Worm (Caenorhabditis elegans) whole organism, L4 larva: ENCODE data around the gene W02B12.12.

ENCODE experiments used
- F26F4.8 ChIP-seq: fragments of 200-800 bp; sonication (Bioruptor generic); conservative IDR thresholded peaks from 2 replicates; pipeline ENCODE4 v1.3.6; 2022; ENCODE audit warnings: missing genetic modification characterization, missing compliant biosample characterization
- F37D6.2 ChIP-seq: sonication (generic microtip); optimal IDR thresholded peaks from 2 replicates; lab custom pipeline; 2016; ENCODE audit warnings: mild to moderate bottlenecking, missing genetic modification characterization, missing compliant biosample characterization
- F44E2.7 ChIP-seq: fragments of 200-800 bp; sonication (Bioruptor generic); IDR thresholded peaks from 2 replicates; pipeline ENCODE4 v2.1.2; 2022; ENCODE audit warnings: missing genetic modification characterization, missing compliant biosample characterization
- R02D3.7 ChIP-seq: fragments of 150-350 bp; sonication (generic microtip); optimal IDR thresholded peaks from 3 replicates; lab custom pipeline; 2014; ENCODE audit warnings: missing biosample characterization, missing genetic modification characterization
- aha-1 ChIP-seq: fragments of 150-350 bp; peaks from one replicate; lab custom pipeline; 2014; ENCODE audit warnings: missing biosample characterization, missing genetic modification characterization
- ama-1 ChIP-seq: fragments of 150-350 bp; optimal IDR thresholded peaks from 2 replicates; lab custom pipeline; 2014; ENCODE audit warnings: inconsistent platforms, mixed read lengths
- arid-1 ChIP-seq: fragments of 200-800 bp; sonication (Bioruptor generic); conservative IDR thresholded peaks from 2 replicates; pipeline ENCODE4 v1.3.6; 2022; ENCODE audit warnings: missing genetic modification reagents, missing genetic modification characterization, missing compliant biosample characterization
- ceh-20 ChIP-seq: fragments of 200-800 bp; sonication (Bioruptor generic); IDR thresholded peaks from 2 replicates; pipeline ENCODE4 v1.3.6; 2022; ENCODE audit warnings: missing genetic modification reagents, missing genetic modification characterization, missing compliant biosample characterization
- daf-12 ChIP-seq: fragments of 150-350 bp; optimal IDR thresholded peaks from 2 replicates; lab custom pipeline; 2014; ENCODE audit warnings: missing biosample characterization, missing genetic modification reagents, missing genetic modification characterization
- daf-16 ChIP-seq, 3 experiments: sonication (generic microtip); optimal IDR thresholded peaks; 2 replicates each; lab custom pipeline; 2016 to 2017; ENCODE audit warnings: missing genetic modification characterization in 3 of 3, missing genetic modification reagents in 3 of 3, mild to moderate bottlenecking in 2 of 3, missing compliant biosample characterization in 2 of 3, missing biosample characterization in 1 of 3, moderate library complexity in 1 of 3
- daf-19 ChIP-seq: fragments of 200-800 bp; sonication (Bioruptor generic); conservative IDR thresholded peaks from 2 replicates; pipeline ENCODE4 v1.3.6; 2022; ENCODE audit warnings: missing genetic modification characterization, missing compliant biosample characterization
- daf-8 ChIP-seq: fragments of 200-800 bp; sonication (Bioruptor generic); IDR thresholded peaks from 2 replicates; pipeline ENCODE4 v1.3.6; 2022; ENCODE audit warnings: missing genetic modification characterization, missing compliant biosample characterization
- dpl-1 ChIP-seq: fragments of 150-350 bp; optimal IDR thresholded peaks from 2 replicates; lab custom pipeline; 2014; ENCODE audit warnings: missing biosample characterization, missing genetic modification reagents, missing genetic modification characterization
- duxl-1 ChIP-seq: sonication (generic microtip); optimal IDR thresholded peaks from 2 replicates; lab custom pipeline; 2016; ENCODE audit warnings: mild to moderate bottlenecking, missing genetic modification characterization, moderate library complexity, missing compliant biosample characterization; ENCODE audit not compliant: poor library complexity
- dve-1 ChIP-seq: sonication (generic microtip); optimal IDR thresholded peaks from 2 replicates; lab custom pipeline; 2017; ENCODE audit warnings: antibody characterized with exemption, mild to moderate bottlenecking, missing genetic modification characterization, missing compliant biosample characterization; ENCODE audit not compliant: insufficient read depth
- egl-27 ChIP-seq: sonication (generic microtip); optimal IDR thresholded peaks from 3 replicates; lab custom pipeline; 2017; ENCODE audit warnings: missing biosample characterization, missing genetic modification reagents, missing genetic modification characterization
- fkh-10 ChIP-seq: fragments of 150-350 bp; optimal IDR thresholded peaks from 2 replicates; lab custom pipeline; 2014; ENCODE audit warnings: missing biosample characterization, missing genetic modification reagents, missing genetic modification characterization
- fos-1 ChIP-seq: fragments of 150-350 bp; optimal IDR thresholded peaks from 2 replicates; lab custom pipeline; 2014; ENCODE audit warnings: missing biosample characterization, missing genetic modification characterization
- hlh-30 ChIP-seq: sonication (generic microtip); optimal IDR thresholded peaks from 2 replicates; lab custom pipeline; 2017; ENCODE audit warnings: antibody characterized with exemption, mild to moderate bottlenecking, missing genetic modification characterization, missing compliant biosample characterization; ENCODE audit not compliant: insufficient read depth
- lim-7 ChIP-seq: fragments of 200-800 bp; sonication (Bioruptor generic); IDR thresholded peaks from 2 replicates; pipeline ENCODE4 v1.3.6; 2022; ENCODE audit warnings: missing genetic modification characterization, missing compliant biosample characterization
- lin-1 ChIP-seq: fragments of 200-800 bp; sonication (Bioruptor generic); IDR thresholded peaks from 2 replicates; pipeline ENCODE4 v1.3.6; 2022; ENCODE audit warnings: missing genetic modification reagents, missing genetic modification characterization, missing compliant biosample characterization
- lin-38 ChIP-seq: fragments of 200-800 bp; sonication (Bioruptor generic); IDR thresholded peaks from 2 replicates; pipeline ENCODE4 v1.3.6; 2022; ENCODE audit warnings: missing genetic modification reagents, missing genetic modification characterization, missing compliant biosample characterization
- lsy-2 ChIP-seq, 2 experiments: fragments of 150-350 bp in 1 of 2; sonication (generic microtip) in 1 of 2; optimal IDR thresholded peaks; 2 replicates each; lab custom pipeline; 2014 to 2017; ENCODE audit warnings: missing biosample characterization in 2 of 2, missing genetic modification characterization in 2 of 2
- madf-5 ChIP-seq, 2 experiments: fragments of 200-800 bp; sonication (Bioruptor generic); IDR thresholded peaks; 2 replicates each; pipeline ENCODE4 v1.3.6; 2022; ENCODE audit warnings: missing compliant biosample characterization in 2 of 2, missing genetic modification characterization in 2 of 2
- madf-9 ChIP-seq: fragments of 200-800 bp; sonication (Bioruptor generic); conservative IDR thresholded peaks from 2 replicates; pipeline ENCODE4 v1.3.6; 2022; ENCODE audit warnings: missing genetic modification reagents, missing genetic modification characterization, missing compliant biosample characterization
- mdt-29 ChIP-seq: fragments of 200-800 bp; sonication (Bioruptor generic); IDR thresholded peaks from 2 replicates; pipeline ENCODE4 v1.3.6; 2022; ENCODE audit warnings: missing genetic modification reagents, missing genetic modification characterization, missing compliant biosample characterization
- mes-2 ChIP-seq: sonication (generic microtip); optimal IDR thresholded peaks from 2 replicates; lab custom pipeline; 2016; ENCODE audit warnings: missing genotype, mild to moderate bottlenecking, missing genetic modification characterization, missing compliant biosample characterization; ENCODE audit not compliant: poor library complexity, severe bottlenecking
- nhr-237 ChIP-seq: sonication (generic microtip); optimal IDR thresholded peaks from 2 replicates; lab custom pipeline; 2017; ENCODE audit warnings: missing biosample characterization, missing genetic modification characterization
- nhr-28 ChIP-seq: fragments of 150-350 bp; optimal IDR thresholded peaks from 2 replicates; lab custom pipeline; 2014; ENCODE audit warnings: missing biosample characterization, missing genetic modification characterization
- nhr-41 ChIP-seq: fragments of 200-800 bp; sonication (Bioruptor generic); IDR thresholded peaks from 2 replicates; pipeline ENCODE4 v1.3.6; 2022; ENCODE audit warnings: missing genetic modification reagents, missing genetic modification characterization, missing compliant biosample characterization
- nhr-6 ChIP-seq: fragments of 150-350 bp; optimal IDR thresholded peaks from 2 replicates; lab custom pipeline; 2014; ENCODE audit warnings: missing biosample characterization, missing genetic modification characterization
- nhr-77 ChIP-seq: fragments of 150-350 bp; optimal IDR thresholded peaks from 2 replicates; lab custom pipeline; 2014; ENCODE audit warnings: missing biosample characterization, missing genetic modification characterization
- php-3 ChIP-seq: fragments of 200-800 bp; sonication (Bioruptor generic); IDR thresholded peaks from 2 replicates; pipeline ENCODE4 v1.3.6; 2022; ENCODE audit warnings: missing genetic modification reagents, missing genetic modification characterization, missing compliant biosample characterization
- pqm-1 ChIP-seq: sonication (generic microtip); optimal IDR thresholded peaks from 2 replicates; lab custom pipeline; 2017; ENCODE audit warnings: missing biosample characterization, missing genetic modification characterization
- skn-1 ChIP-seq: fragments of 150-350 bp; optimal IDR thresholded peaks from 2 replicates; lab custom pipeline; 2014; ENCODE audit warnings: missing biosample characterization, missing genetic modification characterization
- spr-1 ChIP-seq: sonication (generic microtip); optimal IDR thresholded peaks from 2 replicates; lab custom pipeline; 2016; ENCODE audit warnings: mild to moderate bottlenecking, missing genetic modification characterization, missing compliant biosample characterization
- spr-3 ChIP-seq: fragments of 200-800 bp; sonication (Bioruptor generic); optimal IDR thresholded peaks from 2 replicates; lab custom pipeline; 2018; ENCODE audit warnings: mild to moderate bottlenecking, missing genetic modification characterization, missing compliant biosample characterization
- unc-62 ChIP-seq, 3 experiments: fragments of 150-350 bp in 1 of 3; sonication (generic microtip); optimal IDR thresholded peaks in 2 of 3; peaks in 1 of 3; 1 replicate in 1 of 3; 2 replicates in 2 of 3; lab custom pipeline; 2014 to 2017; ENCODE audit warnings: missing biosample characterization in 3 of 3, missing genetic modification characterization in 3 of 3, missing genetic modification reagents in 3 of 3, missing genotype in 1 of 3
- ztf-7 ChIP-seq: fragments of 150-350 bp; optimal IDR thresholded peaks from 2 replicates; lab custom pipeline; 2014; ENCODE audit warnings: missing biosample characterization, missing genetic modification characterization

W02B12.12 gene

DNA sequence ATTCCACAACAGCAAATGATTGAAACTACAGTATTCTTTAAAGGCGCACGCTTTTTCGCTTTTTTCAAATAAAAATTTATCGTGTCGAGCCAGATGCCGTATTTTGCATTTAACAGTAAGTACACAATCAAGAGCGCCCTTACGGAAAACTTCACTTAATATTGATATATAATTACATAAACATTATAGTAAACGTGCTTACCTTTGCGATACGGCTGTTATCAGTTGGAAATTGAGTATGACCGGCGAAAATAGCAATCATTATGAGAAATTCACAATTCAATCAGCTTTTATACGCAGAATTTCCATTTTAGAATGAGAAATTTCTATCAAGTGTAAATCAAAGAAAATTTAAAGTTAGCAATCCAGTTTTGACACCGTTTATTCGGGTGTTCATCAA is 21.2 kb upstream of the W02B12.12 start, which contains the start of gene B0334.20:
B0334.20 (minus strand) TSS at position 262 of the 400 bp plus-strand sequence.
- TF ChIP-seq madf-9 (GFP tag; lab: Robert Waterston, UW) (no peak), spr-1 (no peak), php-3 (GFP tag; lab: Robert Waterston, UW) (peak; percentile 42; the same call in 1 of the 2 replicates), mdt-29 (GFP tag; lab: Robert Waterston, UW) (no peak), fos-1 (tag; lab: Kevin White, UChicago) (no peak), ztf-7 (tag; lab: Kevin White, UChicago) (no peak), nhr-28 (tag; lab: Kevin White, UChicago) (peak; percentile 81), pqm-1 (tag; lab: Kevin White, UChicago) (peak; percentile 46), daf-16 (GFP tag; optimal IDR thresholded peaks at IDR 0.05; lab: Kevin White, UChicago) (no peak), daf-16 (tag; optimal IDR thresholded peaks at IDR 0.05; lab: Kevin White, UChicago) (peak; percentile 62), F37D6.2 (tag; lab: Kevin White, UChicago) (no peak)

DNA sequence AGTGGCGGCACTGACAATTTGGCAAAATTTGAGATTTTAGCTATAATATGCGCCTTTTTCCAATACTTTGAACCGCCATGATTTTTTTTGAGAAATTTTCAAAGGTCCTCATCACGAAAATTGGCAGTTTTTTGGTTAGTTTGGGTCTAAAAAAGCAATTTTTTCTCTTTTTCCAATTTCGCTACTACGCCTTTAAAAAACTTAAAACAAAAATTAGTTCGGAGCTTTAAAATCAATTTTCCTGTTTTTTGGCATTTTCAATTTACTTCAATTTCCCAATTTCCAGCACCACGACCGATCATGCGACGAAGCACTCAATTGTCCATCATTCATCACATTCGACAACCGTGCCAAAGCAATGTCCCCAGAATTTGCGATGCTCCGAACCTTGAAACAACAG is 18.4 kb upstream of the W02B12.12 start, which contains the start of gene B0334.5:
B0334.5 (plus strand) TSS at position 301 of the 400 bp plus-strand sequence.
- TF ChIP-seq unc-62 (GFP tag; optimal IDR thresholded peaks at IDR 0.05 in 1 of 2; lab: Kevin White, UChicago) (peak in 1 of 2 experiments; percentile 81), unc-62 (tag; optimal IDR thresholded peaks at IDR 0.05; lab: Kevin White, UChicago) (no peak), madf-5 (GFP tag; IDR thresholded peaks at IDR 0.05; lab: Robert Waterston, UW) (no peak)

DNA sequence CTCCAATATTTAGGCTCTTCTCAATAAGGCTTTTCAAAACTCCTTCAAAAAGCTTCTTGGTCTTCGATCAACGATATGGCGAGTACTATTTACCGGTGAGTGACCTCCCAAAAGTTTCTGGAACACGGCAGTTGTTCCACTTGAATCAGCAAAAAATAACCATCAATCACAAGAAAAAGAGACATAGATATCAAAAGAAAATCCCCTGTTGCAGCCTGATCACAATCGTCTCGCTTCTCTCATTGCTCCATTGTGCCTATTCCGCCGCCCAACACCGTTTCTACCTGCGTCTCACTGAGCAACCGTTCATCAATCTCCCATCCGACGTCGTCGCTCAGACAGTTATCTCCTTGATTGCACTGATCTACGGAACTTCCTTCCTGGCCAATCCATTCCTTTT is 17.8 kb upstream of the W02B12.12 start, which contains the start of gene emc-5:
emc-5 (plus strand) TSS at position 14 of the 400 bp plus-strand sequence.
- TF ChIP-seq daf-16 (GFP tag; optimal IDR thresholded peaks at IDR 0.05; lab: Kevin White, UChicago), result peak in 1 of 2 experiments; percentile 43
- TF ChIP-seq daf-16 (tag; optimal IDR thresholded peaks at IDR 0.05; lab: Kevin White, UChicago), result no peak
- no peak for TF ChIP-seq lim-7 (GFP tag; lab: Robert Waterston, UW)
- peak; percentile 29 for TF ChIP-seq mes-2 (tag; lab: Kevin White, UChicago)
- no peak for TF ChIP-seq lin-38 (GFP tag; lab: Robert Waterston, UW)
- no peak for TF ChIP-seq duxl-1 (tag; lab: Kevin White, UChicago)
- peak in 1 of 2 experiments; percentile 15 for TF ChIP-seq lsy-2 (tag; optimal IDR thresholded peaks at IDR 0.05; lab: Kevin White, UChicago)

DNA sequence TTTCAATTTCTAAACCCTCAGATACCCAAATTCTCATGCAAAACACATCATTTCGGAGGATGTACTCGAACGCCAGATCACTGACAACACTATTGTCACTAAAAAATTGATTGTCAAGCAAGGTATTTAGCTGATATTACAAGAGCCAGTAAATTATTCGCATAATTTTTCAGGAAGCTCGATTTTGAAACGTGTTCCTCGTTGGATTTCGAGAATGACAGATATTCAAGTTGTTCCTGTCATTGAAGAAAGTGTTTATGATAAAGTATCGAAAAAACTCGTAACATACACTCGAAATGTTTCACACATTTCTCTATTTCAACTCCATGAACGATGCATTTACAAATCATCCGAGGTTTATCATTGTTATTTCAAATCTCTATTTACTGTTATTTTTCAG is 16.8 kb upstream of the W02B12.12 start:
- TF ChIP-seq ceh-20 (GFP tag; lab: Robert Waterston, UW) (no peak), skn-1 (tag; lab: Kevin White, UChicago) (no peak), nhr-77 (tag; lab: Kevin White, UChicago) (no peak), lin-1 (GFP tag; lab: Robert Waterston, UW) (no peak), daf-8 (GFP tag; lab: Robert Waterston, UW) (no peak), nhr-237 (tag; lab: Kevin White, UChicago) (no peak), egl-27 (no peak)

DNA sequence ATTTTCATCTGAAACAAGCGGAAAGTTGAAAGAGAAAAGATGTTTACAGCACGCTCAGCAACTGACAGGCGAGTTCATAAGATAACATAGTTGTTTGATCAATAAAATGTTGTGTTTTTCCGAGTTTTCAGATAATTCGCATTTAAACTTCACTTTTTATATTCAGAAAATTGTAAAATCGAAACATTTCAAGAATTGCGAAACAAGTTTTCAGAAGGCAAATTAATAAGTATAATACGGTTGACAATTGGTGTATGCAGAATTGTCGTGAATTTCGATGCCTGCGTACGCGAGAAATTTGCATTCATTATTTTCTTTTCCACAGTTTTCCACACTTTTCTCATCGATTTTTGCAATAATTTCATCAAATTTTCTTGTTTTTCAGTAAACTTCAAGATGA is 16.3 kb upstream of the W02B12.12 start, which contains the start of the genes ooc-3 and B0334.4:
ooc-3 (minus strand) TSS at position 15 of the 400 bp plus-strand sequence.
B0334.4 (plus strand) TSS at position 386 of the 400 bp plus-strand sequence.
- no peak for TF ChIP-seq daf-16 (GFP tag; optimal IDR thresholded peaks at IDR 0.05; lab: Kevin White, UChicago)
- TF ChIP-seq daf-16 (tag; optimal IDR thresholded peaks at IDR 0.05; lab: Kevin White, UChicago), result peak; percentile 64
- TF ChIP-seq hlh-30 (tag; lab: Kevin White, UChicago), result peak; percentile 7
- peak; percentile 26 for TF ChIP-seq mes-2 (tag; lab: Kevin White, UChicago)
- TF ChIP-seq dpl-1 (GFP tag; lab: Kevin White, UChicago), result peak; percentile 42
- TF ChIP-seq R02D3.7 (tag; lab: Kevin White, UChicago), result no peak
- no peak for TF ChIP-seq pqm-1 (tag; lab: Kevin White, UChicago)
- peak in 1 of 2 experiments; percentile 94 for TF ChIP-seq lsy-2 (tag; optimal IDR thresholded peaks at IDR 0.05; lab: Kevin White, UChicago)

DNA sequence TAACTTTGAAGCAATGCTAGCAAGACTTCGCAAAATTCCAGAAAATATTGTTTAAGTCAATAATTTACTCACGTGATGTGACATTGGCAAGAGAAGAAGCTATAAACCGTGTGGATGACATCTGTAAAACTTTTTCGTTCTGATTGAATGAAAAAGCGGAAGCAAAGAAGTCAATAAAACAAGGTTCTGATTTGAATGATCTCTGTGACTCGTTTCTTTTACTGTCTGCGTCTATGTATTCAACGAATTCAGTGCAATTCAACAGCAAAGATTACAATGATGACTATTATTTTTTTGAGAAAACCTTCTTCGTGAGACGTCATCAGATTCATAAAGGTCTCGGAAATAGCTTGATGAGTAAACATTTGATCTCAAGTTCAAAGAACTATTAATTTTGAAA is 13.9 kb upstream of the W02B12.12 start, which contains the start of gene hacl-1:
hacl-1 (minus strand) TSS at position 121 of the 400 bp plus-strand sequence.
- TF ChIP-seq F44E2.7 (GFP tag; lab: Robert Waterston, UW) (no peak), nhr-6 (no peak), arid-1 (GFP tag; lab: Robert Waterston, UW) (no peak), aha-1 (tag; lab: Kevin White, UChicago) (peak; percentile 59), fkh-10 (GFP tag; lab: Kevin White, UChicago) (no peak), dve-1 (tag; lab: Kevin White, UChicago) (peak; percentile 71), daf-19 (GFP tag; lab: Robert Waterston, UW) (no peak), ama-1 (no peak), spr-3 (GFP tag; lab: Kevin White, UChicago) (no peak), lin-1 (GFP tag; lab: Robert Waterston, UW) (no peak), nhr-41 (GFP tag; lab: Robert Waterston, UW) (no peak), daf-12 (no peak), madf-5 (GFP tag; IDR thresholded peaks at IDR 0.05; lab: Robert Waterston, UW) (no peak), F26F4.8 (GFP tag; lab: Robert Waterston, UW) (no peak)
